Worm (Caenorhabditis elegans) whole organism, L1 larva: ENCODE results near the gene brap-2.

Experiments used
- C04F5.9 ChIP-seq: sonication (generic microtip); optimal IDR thresholded peaks from 2 replicates; lab custom pipeline; 2016; ENCODE audit warnings: missing genetic modification characterization, missing compliant biosample characterization
- C16A3.4 ChIP-seq: fragments of 150-350 bp; optimal IDR thresholded peaks from 2 replicates; lab custom pipeline; 2014; ENCODE audit warnings: missing biosample characterization, missing genetic modification characterization
- F16B12.6 ChIP-seq: fragments of 150-350 bp; optimal IDR thresholded peaks from 2 replicates; lab custom pipeline; 2014; ENCODE audit warnings: missing biosample characterization, missing genetic modification characterization
- aha-1 ChIP-seq: fragments of 150-350 bp; optimal IDR thresholded peaks from 2 replicates; lab custom pipeline; 2014; ENCODE audit warnings: missing biosample characterization, missing genetic modification characterization
- aly-2 ChIP-seq: fragments of 150-350 bp; optimal IDR thresholded peaks from 2 replicates; lab custom pipeline; 2014; ENCODE audit warnings: missing biosample characterization, missing genetic modification characterization
- ceh-88 ChIP-seq: fragments of 200-800 bp; sonication (Bioruptor generic); IDR thresholded peaks from 2 replicates; pipeline ENCODE4 v1.3.6; 2022; ENCODE audit warnings: missing genetic modification characterization, missing compliant biosample characterization
- ceh-90 ChIP-seq: sonication (generic microtip); optimal IDR thresholded peaks from 2 replicates; lab custom pipeline; 2016; ENCODE audit warnings: missing genetic modification characterization, missing compliant biosample characterization
- ces-1 ChIP-seq: fragments of 150-350 bp; optimal IDR thresholded peaks from 2 replicates; lab custom pipeline; 2014; ENCODE audit warnings: missing biosample characterization, missing genetic modification reagents, missing genetic modification characterization
- egl-13 ChIP-seq: sonication (generic microtip); optimal IDR thresholded peaks from 2 replicates; lab custom pipeline; 2016; ENCODE audit warnings: missing genotype, missing genetic modification reagents, missing genetic modification characterization, missing compliant biosample characterization
- elt-2 ChIP-seq: sonication (generic microtip); optimal IDR thresholded peaks from 2 replicates; lab custom pipeline; 2016; ENCODE audit warnings: missing genetic modification characterization, mild to moderate bottlenecking, inconsistent platforms, missing compliant biosample characterization, missing genetic modification reagents
- fkh-10 ChIP-seq: sonication (generic microtip); optimal IDR thresholded peaks from 2 replicates; lab custom pipeline; 2017; ENCODE audit warnings: missing biosample characterization, missing genetic modification reagents, missing genetic modification characterization
- fkh-8 ChIP-seq: sonication (generic microtip); optimal IDR thresholded peaks from 2 replicates; lab custom pipeline; 2016; ENCODE audit warnings: mild to moderate bottlenecking, missing genetic modification characterization, missing compliant biosample characterization
- fos-1 ChIP-seq: fragments of 150-350 bp; optimal IDR thresholded peaks from 2 replicates; lab custom pipeline; 2014; ENCODE audit warnings: missing biosample characterization, missing genetic modification characterization
- grh-1 ChIP-seq: fragments of 200-800 bp; sonication (Bioruptor generic); IDR thresholded peaks from 2 replicates; pipeline ENCODE4 v1.3.6; 2022; ENCODE audit warnings: missing genetic modification reagents, missing genetic modification characterization, missing compliant biosample characterization
- hlh-17 ChIP-seq: fragments of 200-800 bp; sonication (Bioruptor generic); optimal IDR thresholded peaks from 2 replicates; lab custom pipeline; 2018; ENCODE audit warnings: missing genetic modification characterization, mild to moderate bottlenecking, missing compliant biosample characterization, moderate library complexity, borderline replicate concordance
- irx-1 ChIP-seq: sonication (generic microtip); optimal IDR thresholded peaks from 2 replicates; lab custom pipeline; 2016; ENCODE audit warnings: missing genetic modification characterization, missing compliant biosample characterization
- isw-1 ChIP-seq: fragments of 200-800 bp; sonication (Bioruptor generic); IDR thresholded peaks from 2 replicates; pipeline ENCODE4 v1.3.6; 2022; ENCODE audit warnings: missing genetic modification characterization, missing compliant biosample characterization
- jun-1 ChIP-seq: fragments of 150-350 bp; optimal IDR thresholded peaks from 2 replicates; lab custom pipeline; 2014; ENCODE audit warnings: missing biosample characterization, missing genetic modification reagents, missing genetic modification characterization
- lin-14 ChIP-seq: fragments of 200-800 bp; sonication (Bioruptor generic); optimal IDR thresholded peaks from 2 replicates; lab custom pipeline; 2018; ENCODE audit warnings: mild to moderate bottlenecking, missing genetic modification characterization, moderate library complexity, missing compliant biosample characterization
- lin-15B ChIP-seq: fragments of 150-350 bp; sonication (generic microtip); optimal IDR thresholded peaks from 3 replicates; lab custom pipeline; 2014; ENCODE audit warnings: missing biosample characterization, missing genetic modification characterization
- lin-35 ChIP-seq, 2 experiments: fragments of 150-350 bp; optimal IDR thresholded peaks; 2 replicates each; lab custom pipeline; 2014; ENCODE audit warnings: missing biosample characterization in 2 of 2, missing genetic modification characterization in 2 of 2, missing genetic modification reagents in 2 of 2
- lir-3 ChIP-seq: sonication (generic microtip); optimal IDR thresholded peaks from 2 replicates; lab custom pipeline; 2016; ENCODE audit warnings: mild to moderate bottlenecking, missing genetic modification characterization, moderate library complexity, missing compliant biosample characterization; ENCODE audit not compliant: poor library complexity
- lsy-2 ChIP-seq, 2 experiments: fragments of 150-350 bp; optimal IDR thresholded peaks; 2 replicates each; lab custom pipeline; 2014; ENCODE audit warnings: missing biosample characterization in 2 of 2, missing genetic modification characterization in 2 of 2
- mab-9 ChIP-seq: fragments of 200-800 bp; sonication (Bioruptor generic); IDR thresholded peaks from 2 replicates; pipeline ENCODE4 v1.3.6; 2022; ENCODE audit warnings: missing genetic modification reagents, missing genetic modification characterization, missing compliant biosample characterization
- mep-1 ChIP-seq: fragments of 150-350 bp; optimal IDR thresholded peaks from 2 replicates; lab custom pipeline; 2014; ENCODE audit warnings: missing biosample characterization, missing genetic modification characterization
- nhr-20 ChIP-seq: sonication (generic microtip); optimal IDR thresholded peaks from 2 replicates; lab custom pipeline; 2016; ENCODE audit warnings: mild to moderate bottlenecking, missing genetic modification characterization, missing compliant biosample characterization
- nhr-237 ChIP-seq: fragments of 150-350 bp; optimal IDR thresholded peaks from 2 replicates; lab custom pipeline; 2014; ENCODE audit warnings: missing biosample characterization, missing genetic modification characterization
- nhr-47 ChIP-seq: sonication (generic microtip); optimal IDR thresholded peaks from 2 replicates; lab custom pipeline; 2016; ENCODE audit warnings: mild to moderate bottlenecking, missing genetic modification characterization, moderate library complexity, missing compliant biosample characterization
- nhr-71 ChIP-seq: sonication (generic microtip); optimal IDR thresholded peaks from 2 replicates; lab custom pipeline; 2016; ENCODE audit warnings: mild to moderate bottlenecking, missing genetic modification characterization, moderate library complexity, missing compliant biosample characterization
- nhr-84 ChIP-seq: sonication (generic microtip); optimal IDR thresholded peaks from 2 replicates; lab custom pipeline; 2017; ENCODE audit warnings: missing biosample characterization, missing genetic modification characterization
- rnt-1 ChIP-seq: sonication (generic microtip); optimal IDR thresholded peaks from 2 replicates; lab custom pipeline; 2016; ENCODE audit warnings: mild to moderate bottlenecking, missing genetic modification characterization, moderate library complexity, missing compliant biosample characterization
- snpc-4 ChIP-seq: fragments of 150-350 bp; optimal IDR thresholded peaks from 2 replicates; lab custom pipeline; 2014; ENCODE audit warnings: missing biosample characterization, missing genetic modification characterization
- snu-23 ChIP-seq: sonication (generic microtip); optimal IDR thresholded peaks from 2 replicates; lab custom pipeline; 2016; ENCODE audit warnings: missing genetic modification characterization, missing compliant biosample characterization
- sptf-1 ChIP-seq: fragments of 150-350 bp; optimal IDR thresholded peaks from 2 replicates; lab custom pipeline; 2014; ENCODE audit warnings: missing biosample characterization, missing genetic modification characterization
- swsn-7 ChIP-seq: sonication (generic microtip); optimal IDR thresholded peaks from 2 replicates; lab custom pipeline; 2016; ENCODE audit warnings: missing genetic modification characterization, missing compliant biosample characterization
- tlp-1 ChIP-seq: fragments of 150-350 bp; optimal IDR thresholded peaks from 2 replicates; lab custom pipeline; 2014; ENCODE audit warnings: missing biosample characterization, missing genetic modification characterization
- unc-62 ChIP-seq: fragments of 150-350 bp; optimal IDR thresholded peaks from 2 replicates; lab custom pipeline; 2014; ENCODE audit warnings: missing biosample characterization, missing genetic modification reagents, missing genetic modification characterization
- unc-98 ChIP-seq: fragments of 200-800 bp; sonication (Bioruptor generic); IDR thresholded peaks from 2 replicates; pipeline ENCODE4 v1.3.6; 2022; ENCODE audit warnings: missing genetic modification characterization, missing compliant biosample characterization
- vab-15 ChIP-seq: sonication (generic microtip); optimal IDR thresholded peaks from 2 replicates; lab custom pipeline; 2017; ENCODE audit warnings: missing genotype, mild to moderate bottlenecking, missing genetic modification characterization, missing compliant biosample characterization
- zag-1 ChIP-seq: fragments of 150-350 bp; optimal IDR thresholded peaks from 2 replicates; lab custom pipeline; 2014; ENCODE audit warnings: missing biosample characterization, missing genetic modification characterization
- ztf-11 ChIP-seq, 2 experiments: sonication (generic microtip); optimal IDR thresholded peaks; 2 replicates each; lab custom pipeline; 2016 to 2017; ENCODE audit warnings: missing genetic modification characterization in 2 of 2, missing biosample characterization in 1 of 2, missing compliant biosample characterization in 1 of 2

The brap-2 gene

DNA sequence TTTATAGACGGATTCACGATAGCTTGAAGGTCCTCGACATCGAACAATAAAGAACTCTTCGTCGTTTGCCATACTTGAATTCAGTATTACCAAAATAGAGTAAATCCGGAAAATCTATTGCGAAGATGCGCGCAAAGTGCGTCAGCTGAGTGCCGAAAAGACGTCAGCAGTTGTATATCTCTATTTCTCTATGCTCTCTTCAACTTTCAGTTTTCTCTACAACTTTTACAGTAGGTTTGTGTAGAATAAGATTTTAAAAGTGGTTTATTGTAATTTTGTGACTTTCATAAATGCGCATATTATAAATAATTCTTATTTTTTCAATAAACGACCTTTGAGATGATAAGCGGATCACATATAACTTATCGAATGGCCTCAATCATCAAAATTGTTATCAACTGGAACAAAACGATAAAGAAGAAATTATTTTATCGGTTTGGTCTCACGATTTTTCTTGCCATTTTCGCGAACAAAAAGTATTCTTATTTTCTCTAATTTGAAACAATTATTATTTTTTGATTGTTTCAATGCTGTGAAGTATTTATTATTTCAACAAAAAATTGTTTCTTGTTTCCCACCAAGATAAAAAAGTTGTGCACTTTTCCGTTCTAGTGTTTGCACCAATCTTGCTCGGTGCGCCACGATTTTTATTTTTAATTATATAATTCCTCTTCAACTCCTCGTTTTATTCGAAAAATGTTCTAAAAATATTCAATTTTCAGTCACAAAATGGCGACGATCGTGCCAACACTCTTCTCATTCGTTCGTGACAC lies 19.5 kb downstream of the brap-2 start, which contains the start of the genes agt-2 and F09E5.3 (continued):
- TF ChIP-seq lir-3 (tag; lab: Kevin White, UChicago) (peak; percentile 87), fos-1 (tag; lab: Kevin White, UChicago) (peak; percentile 89), jun-1 (peak; percentile 89)
- TF ChIP-seq, all 84 proteins: peak for 65

DNA sequence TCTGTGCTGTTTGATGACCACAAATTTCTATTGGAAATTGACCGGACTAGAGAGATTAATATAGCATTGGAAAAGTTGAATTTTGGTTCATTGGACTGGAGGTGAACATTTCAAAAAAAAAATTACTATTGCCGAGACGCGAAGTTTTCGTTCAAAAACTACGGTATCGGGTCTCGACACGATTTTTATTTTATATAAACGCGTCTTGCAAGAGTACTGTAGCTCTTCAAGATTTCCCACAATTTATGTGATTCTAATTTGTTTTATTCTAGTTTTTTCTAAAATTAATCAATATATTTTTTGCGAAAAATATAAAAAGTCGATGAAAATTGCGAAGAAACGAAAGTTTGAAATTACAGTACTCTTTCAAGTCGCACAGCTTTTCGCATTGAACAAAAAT lies 22.3 kb downstream of the brap-2 start, which contains the start of gene F09E5.12:
F09E5.12 (minus strand) TSS at position 101 of the 400 bp plus-strand sequence.
- no peak for TF ChIP-seq lir-3 (tag; lab: Kevin White, UChicago)

ce11 chrII:5365645-5366044 lies 27.3 kb downstream of the brap-2 start, which contains the start of gene F09E5.16:
Gene F09E5.16 (minus strand): TSS chrII:5365745.
- TF ChIP-seq lsy-2 (tag; optimal IDR thresholded peaks at IDR 0.05; lab: Kevin White, UChicago): no peak
- peak; percentile 9 for TF ChIP-seq lin-14 (GFP tag; lab: Kevin White, UChicago)

- TF ChIP-seq aha-1 (tag; lab: Kevin White, UChicago): no peak
- TF ChIP-seq hlh-17 (GFP tag; lab: Kevin White, UChicago): no peak
- no peak for TF ChIP-seq aly-2 (tag; lab: Kevin White, UChicago)
- no peak for TF ChIP-seq tlp-1
- no peak for TF ChIP-seq C04F5.9 (tag; lab: Kevin White, UChicago)
- no peak for TF ChIP-seq nhr-84 (tag; lab: Kevin White, UChicago)
- TF ChIP-seq mab-9: no peak
- no peak for TF ChIP-seq ztf-11 (tag; optimal IDR thresholded peaks at IDR 0.05; lab: Kevin White, UChicago)
- TF ChIP-seq nhr-20 (tag; lab: Kevin White, UChicago): no peak
- TF ChIP-seq ceh-90: no peak
- TF ChIP-seq isw-1: no peak
- no peak for TF ChIP-seq rnt-1 (tag; lab: Kevin White, UChicago)
- no peak for TF ChIP-seq grh-1 (GFP tag; lab: Robert Waterston, UW)
- TF ChIP-seq ces-1 (GFP tag; lab: Kevin White, UChicago): no peak
- TF ChIP-seq vab-15 (tag; lab: Kevin White, UChicago): no peak
- no peak for TF ChIP-seq unc-98 (GFP tag; lab: Robert Waterston, UW)
- TF ChIP-seq fkh-10: no peak
Observed at ce11 chrII:5364516-5364915, 28.5 kb downstream of the brap-2 start.

DNA sequence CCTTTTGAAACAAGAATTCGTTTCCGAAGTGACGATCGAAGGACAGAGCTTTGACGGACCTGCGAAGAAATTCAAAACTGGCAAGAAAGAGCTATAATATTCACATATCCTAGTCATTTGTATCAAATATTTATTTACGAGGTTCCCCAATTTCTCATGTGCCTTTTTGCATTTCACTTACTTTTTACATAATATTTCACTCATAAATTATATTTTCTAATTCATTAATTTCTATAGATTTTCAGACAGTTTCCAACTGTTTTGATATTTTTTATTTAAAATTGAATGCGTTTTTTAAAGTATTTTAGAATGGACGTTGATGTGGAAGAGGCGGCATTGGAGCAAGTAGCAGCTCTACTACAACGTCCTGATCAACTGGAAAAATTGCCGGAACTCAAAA lies 33.7 kb downstream of the brap-2 start, which contains the start of gene sec-6:
sec-6 (plus strand) TSS at position 301 of the 400 bp plus-strand sequence.
- TF ChIP-seq lir-3 (tag; lab: Kevin White, UChicago) (no peak), egl-13 (tag; lab: Kevin White, UChicago) (no peak)

- peak; percentile 92 for TF ChIP-seq fkh-8 (tag; lab: Kevin White, UChicago)
- peak; percentile 84 for TF ChIP-seq irx-1 (tag; lab: Kevin White, UChicago)
- TF ChIP-seq unc-62 (GFP tag; lab: Kevin White, UChicago): no peak
- TF ChIP-seq elt-2 (tag; lab: Kevin White, UChicago): peak; percentile 79
- peak; percentile 88 for TF ChIP-seq lin-15B (tag; lab: Kevin White, UChicago)
- no peak for TF ChIP-seq nhr-237 (tag; lab: Kevin White, UChicago)
- TF ChIP-seq ceh-88 (GFP tag; lab: Robert Waterston, UW): peak; percentile 63; the same call in 1 of the 2 replicates
- peak; percentile 60 for TF ChIP-seq snpc-4 (tag; lab: Kevin White, UChicago)
- TF ChIP-seq F16B12.6 (tag; lab: Kevin White, UChicago): peak; percentile 50
- no peak for TF ChIP-seq sptf-1 (tag; lab: Kevin White, UChicago)
- peak; percentile 86 for TF ChIP-seq nhr-20 (tag; lab: Kevin White, UChicago)
- peak; percentile 86 for TF ChIP-seq swsn-7
- TF ChIP-seq C16A3.4 (tag; lab: Kevin White, UChicago): peak; percentile 89
- peak; percentile 87 for TF ChIP-seq isw-1
- peak; percentile 71 for TF ChIP-seq mep-1
- peak; percentile 94 for TF ChIP-seq nhr-71 (tag; lab: Kevin White, UChicago)
- TF ChIP-seq nhr-47 (tag; lab: Kevin White, UChicago): peak; percentile 91
- peak; percentile 74 to 79 for TF ChIP-seq lin-35 (GFP tag; optimal IDR thresholded peaks at IDR 0.05; lab: Kevin White, UChicago)
- TF ChIP-seq snu-23: peak; percentile 84
- no peak for TF ChIP-seq zag-1 (tag; lab: Kevin White, UChicago)
Observed at ce11 chrII:5358137-5358745, 34.7 kb downstream of the brap-2 start, which contains the start of the genes F09E5.11 and bmy-1. Gene F09E5.11 (minus strand): TSS chrII:5358187. Gene bmy-1 (plus strand): TSS chrII:5358695.
